Worm (Caenorhabditis elegans) whole organism, midembryonic: ENCODE measurements around the gene gpn-1.

Experiments used
- T22C8.4 ChIP-seq: fragments of 200-800 bp; sonication (Bioruptor generic); IDR thresholded peaks from 2 replicates; pipeline ENCODE4 v1.3.6; 2022; ENCODE audit warnings: missing genetic modification characterization, missing compliant biosample characterization
- cog-1 ChIP-seq: sonication (generic microtip); optimal IDR thresholded peaks from 2 replicates; lab custom pipeline; 2016; ENCODE audit warnings: missing genetic modification characterization, missing compliant biosample characterization
- flt-1 ChIP-seq: fragments of 200-800 bp; sonication (Bioruptor generic); IDR thresholded peaks from 2 replicates; pipeline ENCODE4 v1.3.6; 2022; ENCODE audit warnings: missing genetic modification characterization, missing compliant biosample characterization
- klf-2 ChIP-seq: fragments of 200-800 bp; sonication (Bioruptor generic); conservative IDR thresholded peaks from 2 replicates; pipeline ENCODE4 v1.3.6; 2022; ENCODE audit warnings: missing genetic modification reagents, missing genetic modification characterization, missing compliant biosample characterization
- med-1 ChIP-seq: sonication (generic microtip); optimal IDR thresholded peaks from 2 replicates; lab custom pipeline; 2017; ENCODE audit warnings: missing genetic modification characterization, mild to moderate bottlenecking, missing compliant biosample characterization, antibody characterized with exemption, missing genetic modification reagents; ENCODE audit not compliant: insufficient read depth
- ref-1 ChIP-seq: fragments of 200-800 bp; sonication (Bioruptor generic); conservative IDR thresholded peaks from 2 replicates; pipeline ENCODE4 v1.3.6; 2022; ENCODE audit warnings: missing genetic modification reagents, missing genetic modification characterization, missing compliant biosample characterization
- tab-1 ChIP-seq: fragments of 200-800 bp; sonication (Bioruptor generic); IDR thresholded peaks from 2 replicates; pipeline ENCODE4 v1.3.6; 2022; ENCODE audit warnings: missing genetic modification characterization, missing compliant biosample characterization
- ztf-23 ChIP-seq: fragments of 200-800 bp; sonication (Bioruptor generic); IDR thresholded peaks from 2 replicates; pipeline ENCODE4 v1.3.6; 2022; ENCODE audit warnings: missing genetic modification reagents, missing genetic modification characterization, missing compliant biosample characterization
- ztf-29 ChIP-seq: fragments of 200-800 bp; sonication (Bioruptor generic); IDR thresholded peaks from 2 replicates; pipeline ENCODE4 v1.3.6; 2022; ENCODE audit warnings: missing genetic modification reagents, missing genetic modification characterization, missing compliant biosample characterization

Gene gpn-1

DNA sequence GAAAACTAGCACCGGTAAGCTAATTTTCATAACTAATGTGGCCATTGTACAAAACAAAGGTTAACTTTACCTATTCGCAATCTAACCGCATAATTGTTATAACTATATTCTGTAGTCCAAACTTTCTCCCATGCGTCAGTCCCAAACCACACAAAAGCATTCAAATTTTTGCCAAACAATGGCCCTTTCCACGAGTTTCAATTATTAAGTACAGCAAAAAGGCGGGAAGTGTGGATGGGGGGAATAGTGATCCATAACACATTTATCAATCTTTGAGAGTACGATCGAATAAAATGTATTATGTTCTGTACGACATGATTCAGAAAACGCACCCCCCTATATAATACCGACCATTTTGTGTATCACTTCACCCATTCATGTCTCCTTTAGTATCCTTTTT, 36.8 kb downstream of the gpn-1 start, which contains the start of gene ZK662.6:
TSS of gene ZK662.6 (plus strand) at position 301 of the 400 bp plus-strand sequence.
- no peak for TF ChIP-seq cog-1 (tag; lab: Kevin White, UChicago)
- TF ChIP-seq klf-2 (GFP tag; lab: Robert Waterston, UW), result no peak
- no peak for TF ChIP-seq tab-1
- no peak for TF ChIP-seq ref-1 (GFP tag; lab: Robert Waterston, UW)
- no peak for TF ChIP-seq med-1
- no peak for TF ChIP-seq flt-1 (GFP tag; lab: Robert Waterston, UW)
- no peak for TF ChIP-seq T22C8.4 (GFP tag; lab: Robert Waterston, UW)
- TF ChIP-seq ztf-29 (GFP tag; lab: Robert Waterston, UW), result no peak
- no peak for TF ChIP-seq ztf-23 (GFP tag; lab: Robert Waterston, UW)

DNA sequence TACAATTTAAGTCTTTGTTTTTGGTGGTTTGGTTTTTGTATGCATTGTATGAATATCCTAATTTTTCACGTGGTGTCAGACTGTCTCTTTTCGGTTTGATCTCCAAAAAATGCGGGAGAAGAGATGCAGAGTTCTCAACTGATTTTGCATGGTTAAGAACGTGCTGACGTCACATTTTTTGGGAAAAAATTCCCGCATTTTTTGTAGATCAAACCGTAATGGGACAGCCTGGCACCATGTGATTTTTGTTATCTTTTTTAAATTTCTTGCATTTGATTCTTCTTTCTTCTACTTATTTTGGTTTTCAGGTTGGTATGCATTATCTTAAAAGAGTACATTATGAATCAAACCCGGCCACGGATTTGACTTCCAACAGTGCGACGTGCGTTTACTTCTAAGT, 39.9 kb downstream of the gpn-1 start, which contains the start of gene ZK662.5:
TSS of gene ZK662.5 (plus strand) at position 301 of the 400 bp plus-strand sequence.
- TF ChIP-seq flt-1 (GFP tag; lab: Robert Waterston, UW), result no peak
- no peak for TF ChIP-seq med-1
- TF ChIP-seq T22C8.4 (GFP tag; lab: Robert Waterston, UW), result no peak
- no peak for TF ChIP-seq tab-1
- no peak for TF ChIP-seq cog-1 (tag; lab: Kevin White, UChicago)
- no peak for TF ChIP-seq ztf-23 (GFP tag; lab: Robert Waterston, UW)
- no peak for TF ChIP-seq ztf-29 (GFP tag; lab: Robert Waterston, UW)
- no peak for TF ChIP-seq ref-1 (GFP tag; lab: Robert Waterston, UW)
- TF ChIP-seq klf-2 (GFP tag; lab: Robert Waterston, UW), result no peak

DNA sequence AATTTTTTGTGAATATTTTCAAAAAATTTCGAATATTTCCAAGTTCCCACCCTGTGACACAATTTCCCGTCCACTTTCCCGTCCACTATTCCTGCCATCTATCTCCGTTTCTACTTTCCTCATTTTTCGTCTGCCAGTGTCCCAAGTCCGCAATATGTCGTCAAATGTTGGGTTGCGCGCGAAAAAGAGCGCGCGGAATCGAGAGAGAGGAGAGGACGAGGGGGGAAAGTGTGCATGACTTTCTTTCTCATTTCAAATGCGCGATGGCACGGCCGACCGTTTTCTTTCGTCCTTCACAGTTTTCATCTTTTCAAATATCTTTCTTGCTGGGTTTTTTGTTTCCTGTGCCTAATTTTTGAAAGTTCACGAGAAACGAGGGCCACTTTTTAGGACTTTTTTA, 43.5 kb downstream of the gpn-1 start:
- TF ChIP-seq cog-1 (tag; lab: Kevin White, UChicago) (no peak), ref-1 (GFP tag; lab: Robert Waterston, UW) (no peak), klf-2 (GFP tag; lab: Robert Waterston, UW) (no peak), T22C8.4 (GFP tag; lab: Robert Waterston, UW) (no peak), tab-1 (no peak), ztf-29 (GFP tag; lab: Robert Waterston, UW) (no peak), ztf-23 (GFP tag; lab: Robert Waterston, UW) (no peak), med-1 (no peak), flt-1 (GFP tag; lab: Robert Waterston, UW) (no peak)

DNA sequence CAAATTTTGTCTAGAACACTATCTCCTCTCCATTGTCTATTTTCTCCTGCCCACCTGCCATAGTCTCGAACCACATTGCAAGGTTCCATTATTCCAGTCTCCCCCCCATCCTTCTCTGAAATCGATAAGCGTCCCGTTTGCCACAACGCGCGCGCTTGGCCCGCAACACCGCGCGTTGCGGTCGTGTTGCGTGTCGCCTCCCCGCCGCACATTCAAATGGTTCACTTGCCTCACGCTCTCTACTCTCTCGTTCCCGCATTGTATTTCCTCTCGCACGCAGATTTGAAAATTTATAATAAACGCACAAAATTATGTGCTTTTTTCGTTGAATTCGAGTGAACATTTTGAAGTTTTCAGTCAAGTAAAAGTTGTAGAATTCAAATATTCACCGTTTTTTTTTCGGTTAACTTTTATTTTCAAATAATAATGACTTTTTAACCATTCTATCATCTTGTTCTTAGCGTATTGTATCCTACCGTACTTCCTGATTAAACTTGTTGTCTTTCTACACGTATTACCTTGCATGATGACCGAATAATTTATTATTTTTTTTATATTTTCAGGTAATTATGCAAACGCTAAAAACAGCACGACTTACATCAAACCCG, 44.2 kb downstream of the gpn-1 start, which contains the start of gene lin-15B:
TSS of gene lin-15B (plus strand) at position 558 of the 608 bp plus-strand sequence.
- TF ChIP-seq med-1 (no peak), ztf-23 (GFP tag; lab: Robert Waterston, UW) (no peak), ref-1 (GFP tag; lab: Robert Waterston, UW) (no peak), cog-1 (tag; lab: Kevin White, UChicago) (no peak), T22C8.4 (GFP tag; lab: Robert Waterston, UW) (0 out of 2 replicates have a peak, but pooled peaks have one; percentile 25), ztf-29 (GFP tag; lab: Robert Waterston, UW) (no peak), klf-2 (GFP tag; lab: Robert Waterston, UW) (no peak)

DNA sequence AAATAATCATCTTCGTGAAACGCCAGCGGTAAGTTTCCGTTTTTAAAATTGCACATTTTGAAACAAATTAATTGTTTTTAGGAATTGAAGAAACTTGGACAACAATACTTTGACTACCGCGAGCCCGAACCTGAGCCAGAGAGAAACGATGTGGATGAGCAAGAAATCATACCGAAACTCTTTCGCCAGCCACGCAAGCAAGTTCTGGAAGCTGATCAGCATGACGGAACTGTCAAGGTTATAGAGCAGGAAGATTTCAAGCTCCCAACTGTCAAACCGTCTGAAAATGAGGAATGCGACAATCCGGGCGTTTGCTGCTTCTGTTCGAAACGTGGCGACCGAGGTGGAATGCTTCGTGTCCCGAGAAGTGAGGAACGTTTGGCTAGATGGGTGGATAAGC, 48.8 kb downstream of the gpn-1 start:
- TF ChIP-seq tab-1 (no peak), ztf-23 (GFP tag; lab: Robert Waterston, UW) (no peak), flt-1 (GFP tag; lab: Robert Waterston, UW) (no peak), T22C8.4 (GFP tag; lab: Robert Waterston, UW) (no peak), ztf-29 (GFP tag; lab: Robert Waterston, UW) (no peak), cog-1 (tag; lab: Kevin White, UChicago) (no peak), med-1 (no peak), klf-2 (GFP tag; lab: Robert Waterston, UW) (no peak), ref-1 (GFP tag; lab: Robert Waterston, UW) (no peak)

DNA sequence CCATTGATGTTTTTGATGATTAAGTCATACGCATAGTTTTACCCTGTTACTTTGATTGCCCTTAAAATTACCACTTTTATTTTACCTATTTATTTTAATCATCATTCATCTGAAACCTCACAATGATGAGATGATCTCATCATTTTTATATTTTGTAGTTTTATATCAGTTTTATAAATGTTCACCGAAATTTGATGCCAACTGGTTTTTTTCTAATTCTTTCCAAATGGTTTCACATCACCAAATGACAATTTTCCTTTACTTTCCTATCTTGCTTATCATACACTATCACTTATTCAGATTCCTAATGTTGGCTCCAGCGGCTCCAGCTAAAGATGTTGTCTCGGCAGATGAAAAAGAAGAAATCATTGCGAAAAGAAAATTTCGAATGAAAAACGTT, 50.2 kb downstream of the gpn-1 start, which contains the start of gene lin-15A:
TSS of gene lin-15A (plus strand) at position 301 of the 400 bp plus-strand sequence.
- TF ChIP-seq T22C8.4 (GFP tag; lab: Robert Waterston, UW) (no peak), cog-1 (tag; lab: Kevin White, UChicago) (no peak), klf-2 (GFP tag; lab: Robert Waterston, UW) (no peak), ztf-23 (GFP tag; lab: Robert Waterston, UW) (no peak), med-1 (no peak), tab-1 (no peak), ref-1 (GFP tag; lab: Robert Waterston, UW) (no peak), flt-1 (GFP tag; lab: Robert Waterston, UW) (no peak), ztf-29 (GFP tag; lab: Robert Waterston, UW) (no peak)

DNA sequence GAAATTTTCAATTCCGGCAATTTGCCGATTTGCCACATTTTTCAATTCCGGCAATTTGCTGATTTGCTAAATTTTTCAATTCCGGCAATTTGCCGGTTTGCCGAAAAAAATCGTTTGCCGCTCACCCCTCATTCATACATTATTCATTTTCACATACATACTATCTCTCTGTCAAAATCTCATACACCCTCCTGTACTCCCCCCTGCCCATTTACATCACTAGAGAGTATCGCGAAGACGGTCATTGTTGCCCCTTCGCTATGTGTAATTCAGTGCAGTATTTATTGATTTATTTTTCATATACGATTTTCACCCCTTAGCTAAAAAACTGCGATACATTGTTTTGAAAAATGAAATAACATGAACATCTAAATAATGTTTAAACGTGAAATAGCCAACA, 54.9 kb downstream of the gpn-1 start:
- no peak for TF ChIP-seq klf-2 (GFP tag; lab: Robert Waterston, UW)
- 0 out of 2 replicates have a peak, but pooled peaks have one; percentile 36 for TF ChIP-seq ztf-23 (GFP tag; lab: Robert Waterston, UW)
- TF ChIP-seq T22C8.4 (GFP tag; lab: Robert Waterston, UW), result peak; percentile 90
